Worm (Caenorhabditis elegans): ENCODE data around the gene idpp-14.

DNA sequence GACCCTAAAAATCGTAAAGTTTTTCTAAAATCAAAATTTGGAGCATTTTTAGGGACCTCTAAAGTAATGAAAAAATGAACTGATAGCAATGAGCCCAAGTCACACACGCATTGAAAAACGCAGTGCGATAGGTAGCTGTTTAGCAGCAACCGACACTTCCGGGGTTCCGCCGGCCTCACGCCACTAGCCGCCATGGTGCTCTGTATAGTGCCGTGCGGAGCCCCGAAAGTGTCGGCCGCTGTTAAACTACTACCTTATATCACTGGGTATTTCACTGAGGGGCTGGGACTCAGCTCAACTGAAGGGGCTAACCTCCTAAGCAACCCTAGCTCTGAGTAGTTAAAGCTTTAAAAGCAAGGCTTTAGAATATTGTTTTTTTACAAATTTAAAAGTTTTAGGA, 17.1 kb downstream of the idpp-14 start:
- TF ChIP-seq nhr-77 (tag; optimal IDR thresholded peaks at IDR 0.05): no peak
- TF ChIP-seq snpc-1.2 (GFP tag; IDR thresholded peaks at IDR 0.05): no peak
- no peak for TF ChIP-seq unc-39 (tag; optimal IDR thresholded peaks at IDR 0.05)
- TF ChIP-seq sdz-12 (GFP tag; optimal IDR thresholded peaks at IDR 0.05): no peak
